Fruit fly (Drosophila melanogaster) whole organism, adult: Measurements from ENCODE around the gene CG42238.

Experiments
- CG11617 ChIP-seq: fragments of 200-800 bp; sonication (Bioruptor generic); optimal IDR thresholded peaks from 2 replicates; lab custom pipeline; 2017; ENCODE audit warnings: mild to moderate bottlenecking, missing biosample characterization, missing genetic modification reagents, missing genetic modification characterization
- CG7045 ChIP-seq: fragments of 200-800 bp; sonication (Bioruptor generic); optimal IDR thresholded peaks from 2 replicates; lab custom pipeline; 2017; ENCODE audit warnings: missing biosample characterization, mild to moderate bottlenecking, missing genetic modification characterization
- CG7101 ChIP-seq: fragments of 200-800 bp; sonication (Bioruptor generic); optimal IDR thresholded peaks from 2 replicates; lab custom pipeline; 2018; ENCODE audit warnings: missing biosample characterization, mild to moderate bottlenecking, missing genetic modification characterization, moderate library complexity
- Clk ChIP-seq: fragments of 200-800 bp; sonication (Bioruptor generic); optimal IDR thresholded peaks from 2 replicates; lab custom pipeline; 2017; ENCODE audit warnings: missing biosample characterization, missing genetic modification characterization
- Crg-1 ChIP-seq: fragments of 200-800 bp; sonication (Bioruptor generic); optimal IDR thresholded peaks from 2 replicates; lab custom pipeline; 2016; ENCODE audit warnings: missing biosample characterization, missing genetic modification characterization
- Hr96 ChIP-seq: fragments of 200-800 bp; sonication (Bioruptor generic); optimal IDR thresholded peaks from 2 replicates; lab custom pipeline; 2016; ENCODE audit warnings: missing biosample characterization, missing genetic modification characterization
- cic ChIP-seq: fragments of 200-800 bp; sonication (Bioruptor generic); optimal IDR thresholded peaks from 2 replicates; lab custom pipeline; 2017; ENCODE audit warnings: missing biosample characterization, mild to moderate bottlenecking, missing genetic modification characterization, moderate library complexity
- cnc ChIP-seq, 2 experiments: fragments of >200 bp; optimal IDR thresholded peaks; 2 replicates each; lab custom pipeline; 2017
- kay ChIP-seq: fragments of 200-800 bp; sonication (Bioruptor generic); peaks from one replicate; lab custom pipeline; 2016; ENCODE audit warnings: missing biosample characterization, missing genetic modification characterization, borderline replicate concordance
- ovo ChIP-seq: fragments of 200-800 bp; sonication (Bioruptor generic); optimal IDR thresholded peaks from 2 replicates; lab custom pipeline; 2016; ENCODE audit warnings: missing biosample characterization, missing genetic modification characterization
- tj ChIP-seq: fragments of 200-800 bp; sonication (Bioruptor generic); optimal IDR thresholded peaks from 3 replicates; lab custom pipeline; 2017; ENCODE audit warnings: missing biosample characterization, mild to moderate bottlenecking, missing genetic modification characterization, moderate library complexity

DNA sequence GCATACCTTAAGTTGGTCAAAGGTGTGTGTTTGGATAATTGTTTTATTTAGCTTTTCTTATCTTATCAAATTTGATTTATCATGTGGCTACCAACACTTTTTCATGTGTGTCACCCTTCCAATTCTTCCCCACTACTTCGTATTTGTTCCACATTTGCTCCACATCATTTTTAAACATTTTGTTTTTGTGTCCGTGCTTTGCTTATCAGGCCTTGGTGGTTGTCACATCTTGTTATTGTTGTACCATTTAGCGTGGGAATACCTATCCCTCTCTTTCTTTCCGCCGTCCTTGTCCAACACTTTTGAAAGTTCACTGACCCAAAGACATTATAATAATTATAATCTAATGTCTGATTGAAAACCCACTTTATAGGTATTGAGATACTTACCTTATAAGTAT is 1.7 kb upstream of the CG42238 start:
- TF ChIP-seq cic (GFP tag; lab: Kevin White, UChicago) (no peak), Hr96 (GFP tag; lab: Kevin White, UChicago) (no peak), cnc (optimal IDR thresholded peaks at IDR 0.05; lab: Kevin White, UChicago) (no peak), tj (GFP tag; lab: Kevin White, UChicago) (no peak), CG7101 (tag; lab: Kevin White, UChicago) (no peak), ovo (GFP tag; lab: Kevin White, UChicago) (no peak), kay (GFP tag; lab: Kevin White, UChicago) (peak; percentile 62), Crg-1 (no peak), Clk (no peak), CG7045 (no peak), CG11617 (no peak)
